Fruit fly (Drosophila melanogaster) whole organism, prepupa: ENCODE results near the gene CG3505.
A peak's percentile ranks its signal among the peaks of the same experiment; 100 is the strongest.

Experiments used
- Blimp-1 ChIP-seq: fragments of 200-800 bp; sonication (Bioruptor generic); optimal IDR thresholded peaks from 3 replicates; lab custom pipeline; 2017; ENCODE audit warnings: missing biosample characterization, missing genetic modification characterization, mild to moderate bottlenecking, moderate library complexity, missing genetic modification reagents
- CG10631 ChIP-seq: fragments of 200-800 bp; sonication (Bioruptor generic); optimal IDR thresholded peaks from 2 replicates; lab custom pipeline; 2016; ENCODE audit warnings: missing biosample characterization, missing genetic modification characterization
- CG10669 ChIP-seq: fragments of 200-800 bp; sonication (Bioruptor generic); optimal IDR thresholded peaks from 3 replicates; lab custom pipeline; 2018; ENCODE audit warnings: missing biosample characterization, mild to moderate bottlenecking, missing genetic modification characterization, moderate library complexity
- CG11762 ChIP-seq: fragments of 200-800 bp; sonication (Bioruptor generic); optimal IDR thresholded peaks from 3 replicates; lab custom pipeline; 2016; ENCODE audit warnings: missing biosample characterization, missing genetic modification characterization; ENCODE audit not compliant: insufficient read depth
- CG11902 ChIP-seq: fragments of 200-800 bp; sonication (Bioruptor generic); optimal IDR thresholded peaks from 3 replicates; lab custom pipeline; 2016; ENCODE audit warnings: missing biosample characterization, missing genetic modification characterization
- CG1621 ChIP-seq: fragments of 200-800 bp; sonication (Bioruptor generic); optimal IDR thresholded peaks from 3 replicates; lab custom pipeline; 2018; ENCODE audit warnings: missing biosample characterization, mild to moderate bottlenecking, missing genetic modification characterization
- CG31627 ChIP-seq: fragments of 200-800 bp; sonication (Bioruptor generic); optimal IDR thresholded peaks from 3 replicates; lab custom pipeline; 2016; ENCODE audit warnings: missing biosample characterization, missing genetic modification characterization
- CG32006 ChIP-seq: fragments of 200-800 bp; sonication (Bioruptor generic); optimal IDR thresholded peaks from 3 replicates; lab custom pipeline; 2017; ENCODE audit warnings: missing biosample characterization, mild to moderate bottlenecking, missing genetic modification characterization
- CG34406 ChIP-seq: fragments of 200-800 bp; sonication (Bioruptor generic); optimal IDR thresholded peaks from 3 replicates; lab custom pipeline; 2016; ENCODE audit warnings: missing biosample characterization, missing genetic modification characterization
- CG3919 ChIP-seq: fragments of 200-800 bp; sonication (Bioruptor generic); optimal IDR thresholded peaks from 3 replicates; lab custom pipeline; 2016; ENCODE audit warnings: missing biosample characterization, missing genetic modification characterization
- CG6808 ChIP-seq: fragments of 200-800 bp; sonication (Bioruptor generic); optimal IDR thresholded peaks from 3 replicates; lab custom pipeline; 2017; ENCODE audit warnings: missing biosample characterization, missing genetic modification characterization, mild to moderate bottlenecking, moderate library complexity, missing genetic modification reagents
- CG7368 ChIP-seq: fragments of 200-800 bp; sonication (Bioruptor generic); optimal IDR thresholded peaks from 3 replicates; lab custom pipeline; 2016; ENCODE audit warnings: missing biosample characterization, missing genetic modification characterization
- CG8119 ChIP-seq: fragments of 200-800 bp; sonication (Bioruptor generic); IDR thresholded peaks from 3 replicates; pipeline ENCODE4 v1.3.6; 2022; ENCODE audit warnings: missing biosample characterization, missing genetic modification characterization
- CG8319 ChIP-seq: fragments of 200-800 bp; sonication (Bioruptor generic); optimal IDR thresholded peaks from 3 replicates; lab custom pipeline; 2016; ENCODE audit warnings: missing biosample characterization, missing genetic modification characterization
- CG8632 ChIP-seq: fragments of 200-800 bp; sonication (Bioruptor generic); optimal IDR thresholded peaks from 3 replicates; lab custom pipeline; 2016; ENCODE audit warnings: missing biosample characterization, missing genetic modification characterization
- Eip75B ChIP-seq: fragments of 200-800 bp; sonication (Bioruptor generic); optimal IDR thresholded peaks from 3 replicates; lab custom pipeline; 2016; ENCODE audit warnings: missing biosample characterization, missing genetic modification characterization
- Eip78C ChIP-seq: fragments of 200-800 bp; sonication (Bioruptor generic); peaks from one replicate; lab custom pipeline; 2016; ENCODE audit warnings: missing biosample characterization, missing genetic modification characterization
- Eip93F ChIP-seq: fragments of 200-800 bp; sonication (Bioruptor generic); optimal IDR thresholded peaks from 2 replicates; lab custom pipeline; 2016; ENCODE audit warnings: missing biosample characterization, mild to moderate bottlenecking, missing genetic modification characterization
- Ets21C ChIP-seq: fragments of 200-800 bp; sonication (Bioruptor generic); optimal IDR thresholded peaks from 3 replicates; lab custom pipeline; 2016; ENCODE audit warnings: missing biosample characterization, missing genetic modification characterization
- Gug ChIP-seq: fragments of 200-800 bp; sonication (Bioruptor generic); IDR thresholded peaks from 2 replicates; pipeline ENCODE4 v1.3.6; 2022; ENCODE audit warnings: missing biosample characterization, missing genetic modification characterization
- Hr39 ChIP-seq: fragments of 200-800 bp; sonication (Bioruptor generic); optimal IDR thresholded peaks from 2 replicates; lab custom pipeline; 2016; ENCODE audit warnings: missing biosample characterization, missing genetic modification characterization
- Lpt ChIP-seq: fragments of 200-800 bp; sonication (Bioruptor generic); optimal IDR thresholded peaks from 3 replicates; lab custom pipeline; 2016; ENCODE audit warnings: missing biosample characterization, missing genetic modification characterization
- Met ChIP-seq: fragments of 200-800 bp; sonication (Bioruptor generic); optimal IDR thresholded peaks from 3 replicates; lab custom pipeline; 2016; ENCODE audit warnings: missing biosample characterization, missing genetic modification characterization
- Smox ChIP-seq: fragments of 200-800 bp; sonication (Bioruptor generic); optimal IDR thresholded peaks from 3 replicates; lab custom pipeline; 2016; ENCODE audit warnings: missing biosample characterization, missing genetic modification characterization
- Sox102F ChIP-seq: fragments of 200-800 bp; sonication (Bioruptor generic); optimal IDR thresholded peaks from 2 replicates; lab custom pipeline; 2016; ENCODE audit warnings: missing biosample characterization, mild to moderate bottlenecking, missing genetic modification characterization
- Sox14 ChIP-seq: fragments of 200-800 bp; sonication (Bioruptor generic); optimal IDR thresholded peaks from 3 replicates; lab custom pipeline; 2016; ENCODE audit warnings: missing biosample characterization, missing genetic modification characterization
- Sox15 ChIP-seq: fragments of 200-800 bp; sonication (Bioruptor generic); optimal IDR thresholded peaks from 3 replicates; lab custom pipeline; 2016; ENCODE audit warnings: missing biosample characterization, missing genetic modification characterization
- achi ChIP-seq: fragments of 200-800 bp; sonication (Bioruptor generic); optimal IDR thresholded peaks from 3 replicates; lab custom pipeline; 2016; ENCODE audit warnings: missing biosample characterization, missing genetic modification characterization
- acj6 ChIP-seq: fragments of 200-800 bp; sonication (Bioruptor generic); optimal IDR thresholded peaks from 3 replicates; lab custom pipeline; 2016; ENCODE audit warnings: missing biosample characterization, missing genetic modification characterization
- dsx ChIP-seq: fragments of 200-800 bp; optimal IDR thresholded peaks from 3 replicates; lab custom pipeline; 2019; ENCODE audit warnings: missing biosample characterization, mild to moderate bottlenecking, missing genetic modification characterization, moderate library complexity; ENCODE audit not compliant: poor library complexity, severe bottlenecking
- eg ChIP-seq: fragments of 200-800 bp; sonication (Bioruptor generic); IDR thresholded peaks from 3 replicates; pipeline ENCODE4 v1.3.6; 2022; ENCODE audit warnings: missing biosample characterization, missing genetic modification characterization
- esn ChIP-seq: fragments of 200-800 bp; sonication (Bioruptor generic); optimal IDR thresholded peaks from 2 replicates; lab custom pipeline; 2016; ENCODE audit warnings: missing biosample characterization, mild to moderate bottlenecking, missing genetic modification characterization, moderate library complexity
- fd59A ChIP-seq: fragments of 200-800 bp; sonication (Bioruptor generic); optimal IDR thresholded peaks from 2 replicates; lab custom pipeline; 2017; ENCODE audit warnings: missing biosample characterization, mild to moderate bottlenecking, missing genetic modification characterization, missing genetic modification reagents
- fd85E ChIP-seq: fragments of 200-800 bp; sonication (Bioruptor generic); optimal IDR thresholded peaks from 3 replicates; lab custom pipeline; 2016; ENCODE audit warnings: missing biosample characterization, missing genetic modification characterization
- fkh ChIP-seq: fragments of 200-800 bp; sonication (Bioruptor generic); optimal IDR thresholded peaks from 3 replicates; lab custom pipeline; 2017; ENCODE audit warnings: missing biosample characterization, mild to moderate bottlenecking, missing genetic modification characterization, moderate library complexity
- lz ChIP-seq: fragments of 200-800 bp; sonication (Bioruptor generic); optimal IDR thresholded peaks from 3 replicates; lab custom pipeline; 2016; ENCODE audit warnings: missing biosample characterization, missing genetic modification characterization
- spab ChIP-seq: fragments of 200-800 bp; sonication (Bioruptor generic); optimal IDR thresholded peaks from 2 replicates; lab custom pipeline; 2017; ENCODE audit warnings: missing biosample characterization, mild to moderate bottlenecking, missing genetic modification characterization, missing genetic modification reagents
- ss ChIP-seq, 2 experiments: fragments of 200-800 bp; sonication (Bioruptor generic); optimal IDR thresholded peaks; 2 replicates in 1 of 2; 3 replicates in 1 of 2; lab custom pipeline; 2017 to 2018; ENCODE audit warnings: mild to moderate bottlenecking in 2 of 2, missing biosample characterization in 2 of 2, missing genetic modification characterization in 2 of 2, moderate library complexity in 1 of 2
- svp ChIP-seq: fragments of 200-800 bp; sonication (Bioruptor generic); peaks from one replicate; lab custom pipeline; 2016; ENCODE audit warnings: missing biosample characterization, missing genetic modification characterization
- topi ChIP-seq: fragments of 200-800 bp; sonication (Bioruptor generic); optimal IDR thresholded peaks from 3 replicates; lab custom pipeline; 2016; ENCODE audit warnings: missing biosample characterization, missing genetic modification characterization

Gene CG3505

DNA sequence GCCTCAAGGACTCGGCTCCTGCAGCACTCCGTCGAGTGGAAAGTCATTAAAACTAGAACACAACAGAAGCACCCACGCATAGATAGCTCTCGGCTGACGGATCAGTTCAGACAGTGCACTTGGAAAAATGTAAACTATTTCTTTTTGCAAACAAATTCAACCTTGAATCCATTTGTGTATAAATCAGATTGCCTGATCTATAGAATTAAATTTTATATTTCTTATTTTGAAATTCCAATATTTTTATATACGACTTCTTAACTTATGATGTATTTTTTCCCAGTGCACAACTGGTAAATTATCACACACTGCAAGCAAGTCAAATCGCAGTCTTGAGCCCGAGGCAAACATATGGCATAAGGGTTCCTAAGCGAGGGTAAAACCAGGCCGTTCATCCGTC, 17.5 kb downstream of the CG3505 start (continued):
- TF ChIP-seq CG11902 (GFP tag; lab: Kevin White, UChicago) (peak; percentile 22), eg (peak; percentile 82), Hr39 (GFP tag; lab: Kevin White, UChicago) (peak; percentile 60), Eip93F (GFP tag; lab: Kevin White, UChicago) (no peak), CG10631 (GFP tag; lab: Kevin White, UChicago) (peak; percentile 64), Blimp-1 (GFP tag; lab: Kevin White, UChicago) (no peak), Ets21C (GFP tag; lab: Kevin White, UChicago) (peak; percentile 8), CG11762 (no peak), CG31627 (GFP tag; lab: Kevin White, UChicago) (peak; percentile 55), Met (GFP tag; lab: Kevin White, UChicago) (peak; percentile 75), topi (GFP tag; lab: Kevin White, UChicago) (peak; percentile 77), ss (GFP tag; optimal IDR thresholded peaks at IDR 0.05; lab: Kevin White, UChicago) (no peak), Smox (GFP tag; lab: Kevin White, UChicago) (peak; percentile 66), CG8632 (GFP tag; lab: Kevin White, UChicago) (peak; percentile 53)

DNA sequence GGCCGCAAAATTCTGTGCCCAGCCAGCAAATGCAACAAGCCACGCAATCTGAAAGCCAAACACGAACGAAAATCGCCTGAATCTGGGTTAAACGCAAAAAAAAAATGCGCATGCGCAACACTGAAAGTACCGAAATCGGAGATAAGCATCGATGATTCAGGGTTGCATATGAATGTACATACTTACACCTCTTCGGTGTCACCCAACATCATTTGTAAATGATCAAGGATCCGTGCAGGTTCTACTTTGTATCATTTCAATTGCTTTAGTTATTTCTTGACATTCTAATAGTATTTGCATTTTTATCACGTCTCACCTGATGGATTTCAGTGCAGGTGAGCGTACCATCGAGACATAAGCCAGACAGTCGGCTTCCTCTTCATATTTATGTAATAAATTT, 19.8 kb downstream of the CG3505 start:
- TF ChIP-seq CG8319 (GFP tag; lab: Kevin White, UChicago) (no peak), Sox14 (GFP tag; lab: Kevin White, UChicago) (no peak), spab (GFP tag; lab: Kevin White, UChicago) (no peak), CG10669 (GFP tag; lab: Kevin White, UChicago) (no peak), fkh (GFP tag; lab: Kevin White, UChicago) (no peak), CG32006 (no peak), Blimp-1 (GFP tag; lab: Kevin White, UChicago) (no peak), Lpt (GFP tag; lab: Kevin White, UChicago) (no peak), CG1621 (tag; lab: Kevin White, UChicago) (no peak), CG34406 (GFP tag; lab: Kevin White, UChicago) (no peak), esn (no peak), ss (GFP tag; optimal IDR thresholded peaks at IDR 0.05; lab: Kevin White, UChicago) (no peak), Gug (GFP tag; lab: Robert Waterston, UW) (no peak), CG6808 (GFP tag; lab: Kevin White, UChicago) (no peak), CG8632 (GFP tag; lab: Kevin White, UChicago) (no peak), topi (GFP tag; lab: Kevin White, UChicago) (peak; percentile 40), dsx (no peak), Sox15 (GFP tag; lab: Kevin White, UChicago) (no peak), CG7368 (GFP tag; lab: Kevin White, UChicago) (no peak), acj6 (no peak), svp (GFP tag; lab: Kevin White, UChicago) (peak; percentile 83), CG11902 (GFP tag; lab: Kevin White, UChicago) (no peak), CG31627 (GFP tag; lab: Kevin White, UChicago) (no peak), Met (GFP tag; lab: Kevin White, UChicago) (peak; percentile 33), Hr39 (GFP tag; lab: Kevin White, UChicago) (no peak), fd59A (GFP tag; lab: Kevin White, UChicago) (no peak), Eip78C (peak; percentile 89), fd85E (no peak), CG3919 (GFP tag; lab: Kevin White, UChicago) (no peak), CG8119 (GFP tag; lab: Robert Waterston, UW) (no peak), Eip93F (GFP tag; lab: Kevin White, UChicago) (no peak), Sox102F (GFP tag; lab: Kevin White, UChicago) (peak; percentile 6), achi (no peak), lz (GFP tag; lab: Kevin White, UChicago) (no peak), Ets21C (GFP tag; lab: Kevin White, UChicago) (no peak), CG10631 (GFP tag; lab: Kevin White, UChicago) (no peak), Smox (GFP tag; lab: Kevin White, UChicago) (no peak), Eip75B (GFP tag; lab: Kevin White, UChicago) (no peak)
